Fruit fly (Drosophila melanogaster) whole organism, embryonic: Measurements from ENCODE around the gene P58IPK.

Experiments
- B-H1 ChIP-seq: fragments of 200-800 bp; sonication (Bioruptor generic); IDR thresholded peaks from 3 replicates; pipeline ENCODE4 v1.3.6; 2022; ENCODE audit warnings: missing biosample characterization, missing genetic modification characterization
- CG10267 ChIP-seq: fragments of 200-800 bp; sonication (Bioruptor generic); optimal IDR thresholded peaks from 2 replicates; lab custom pipeline; 2018; ENCODE audit warnings: missing biosample characterization, mild to moderate bottlenecking, missing genetic modification characterization, moderate library complexity
- CG10366 ChIP-seq: fragments of 200-800 bp; sonication (Bioruptor generic); IDR thresholded peaks from 2 replicates; pipeline ENCODE4 v1.3.6; 2022; ENCODE audit warnings: missing biosample characterization, missing genetic modification characterization
- CG11247 ChIP-seq: fragments of 200-800 bp; sonication (Bioruptor generic); IDR thresholded peaks from 2 replicates; pipeline ENCODE4 v1.3.6; 2022; ENCODE audit warnings: missing biosample characterization, missing genetic modification characterization
- CG13287 ChIP-seq: fragments of 200-800 bp; sonication (Bioruptor generic); IDR thresholded peaks from 2 replicates; pipeline ENCODE4 v1.3.6; 2022; ENCODE audit warnings: missing biosample characterization, missing genetic modification characterization; ENCODE audit not compliant: partially characterized antibody
- CG14441 ChIP-seq: fragments of 200-800 bp; sonication (Bioruptor generic); IDR thresholded peaks from 2 replicates; pipeline ENCODE4 v1.3.6; 2022; ENCODE audit warnings: missing biosample characterization, missing genetic modification characterization
- CG15601 ChIP-seq: fragments of 200-800 bp; sonication (Bioruptor generic); optimal IDR thresholded peaks from 3 replicates; lab custom pipeline; 2019; ENCODE audit warnings: missing biosample characterization, mild to moderate bottlenecking, missing genetic modification characterization, moderate library complexity
- CG2120 ChIP-seq: fragments of 200-800 bp; sonication (Bioruptor generic); optimal IDR thresholded peaks from 3 replicates; lab custom pipeline; 2016; ENCODE audit warnings: missing biosample characterization, missing genetic modification characterization
- CG2712 ChIP-seq: fragments of 200-800 bp; optimal IDR thresholded peaks from 3 replicates; lab custom pipeline; 2019; ENCODE audit warnings: missing biosample characterization, mild to moderate bottlenecking, missing genetic modification characterization, moderate library complexity
- CG3281 ChIP-seq: fragments of 200-800 bp; sonication (Bioruptor generic); optimal IDR thresholded peaks from 3 replicates; lab custom pipeline; 2017; ENCODE audit warnings: missing biosample characterization, mild to moderate bottlenecking, missing genetic modification characterization
- CG4328 ChIP-seq: fragments of 200-800 bp; sonication (Bioruptor generic); optimal IDR thresholded peaks from 3 replicates; lab custom pipeline; 2017; ENCODE audit warnings: missing biosample characterization, missing genetic modification reagents, missing genetic modification characterization
- CG4360 ChIP-seq: fragments of 200-800 bp; sonication (Bioruptor generic); IDR thresholded peaks from 2 replicates; pipeline ENCODE4 v1.3.6; 2022; ENCODE audit warnings: missing biosample characterization, missing genetic modification characterization
- CG4424 ChIP-seq: fragments of 200-800 bp; sonication (Bioruptor generic); optimal IDR thresholded peaks from 3 replicates; lab custom pipeline; 2016; ENCODE audit warnings: missing biosample characterization, missing genetic modification characterization
- CG6254 ChIP-seq: fragments of 200-800 bp; sonication (Bioruptor generic); optimal IDR thresholded peaks from 3 replicates; lab custom pipeline; 2017; ENCODE audit warnings: mild to moderate bottlenecking, missing biosample characterization, missing genetic modification reagents, missing genetic modification characterization
- CG6272 ChIP-seq: fragments of 200-800 bp; sonication (Bioruptor generic); IDR thresholded peaks from 2 replicates; pipeline ENCODE4 v1.3.6; 2022; ENCODE audit warnings: missing biosample characterization, missing genetic modification characterization
- CG8089 ChIP-seq: fragments of 200-800 bp; sonication (Bioruptor generic); optimal IDR thresholded peaks from 3 replicates; lab custom pipeline; 2016; ENCODE audit warnings: missing biosample characterization, missing genetic modification characterization
- CG9215 ChIP-seq: fragments of 200-800 bp; sonication (Bioruptor generic); IDR thresholded peaks from 2 replicates; pipeline ENCODE4 v1.3.6; 2022; ENCODE audit warnings: missing biosample characterization, missing genetic modification characterization
- CG9876 ChIP-seq: fragments of 200-800 bp; sonication (Bioruptor generic); optimal IDR thresholded peaks from 2 replicates; lab custom pipeline; 2016; ENCODE audit warnings: missing biosample characterization, missing genetic modification characterization
- Chrac-16 ChIP-seq: fragments of 200-800 bp; sonication (Bioruptor generic); optimal IDR thresholded peaks from 3 replicates; lab custom pipeline; 2016; ENCODE audit warnings: missing biosample characterization, missing genetic modification characterization
- CrebB ChIP-seq: fragments of 200-800 bp; sonication (Bioruptor generic); optimal IDR thresholded peaks from 3 replicates; lab custom pipeline; 2018; ENCODE audit warnings: missing biosample characterization, mild to moderate bottlenecking, missing genetic modification characterization
- Doc3 ChIP-seq: fragments of 200-800 bp; sonication (Bioruptor generic); IDR thresholded peaks from 3 replicates; pipeline ENCODE4 v1.3.6; 2022; ENCODE audit warnings: missing biosample characterization, missing genetic modification characterization; ENCODE audit not compliant: partially characterized antibody
- Elba2 ChIP-seq: fragments of 200-800 bp; sonication (Bioruptor generic); optimal IDR thresholded peaks from 3 replicates; lab custom pipeline; 2016; ENCODE audit warnings: missing biosample characterization, missing genetic modification characterization
- Gsc ChIP-seq: fragments of 200-800 bp; sonication (Bioruptor generic); IDR thresholded peaks from 2 replicates; pipeline ENCODE4 v1.3.6; 2022; ENCODE audit warnings: missing biosample characterization, missing genetic modification characterization
- Gug ChIP-seq: fragments of 200-800 bp; sonication (Bioruptor generic); IDR thresholded peaks from 4 replicates; pipeline ENCODE4 v1.3.6; 2022; ENCODE audit warnings: missing biosample characterization, missing genetic modification characterization
- HLH54F ChIP-seq: fragments of 200-800 bp; sonication (Bioruptor generic); optimal IDR thresholded peaks from 3 replicates; lab custom pipeline; 2016; ENCODE audit warnings: missing biosample characterization, missing genetic modification characterization
- Hsf ChIP-seq: fragments of 200-800 bp; sonication (Bioruptor generic); optimal IDR thresholded peaks from 3 replicates; lab custom pipeline; 2016; ENCODE audit warnings: missing biosample characterization, missing genetic modification characterization
- NfI ChIP-seq: fragments of 200-800 bp; sonication (Bioruptor generic); optimal IDR thresholded peaks from 3 replicates; lab custom pipeline; 2018; ENCODE audit warnings: missing biosample characterization, mild to moderate bottlenecking, missing genetic modification characterization, moderate library complexity
- Opbp ChIP-seq: fragments of 200-800 bp; sonication (Bioruptor generic); IDR thresholded peaks from 3 replicates; pipeline ENCODE4 v1.3.6; 2022; ENCODE audit warnings: missing biosample characterization, missing genetic modification characterization; ENCODE audit not compliant: partially characterized antibody
- Vsx1 ChIP-seq: fragments of 200-800 bp; sonication (Bioruptor generic); optimal IDR thresholded peaks from 2 replicates; lab custom pipeline; 2017; ENCODE audit warnings: missing biosample characterization, mild to moderate bottlenecking, missing genetic modification characterization, missing genetic modification reagents
- Xrp1 ChIP-seq: fragments of 200-800 bp; sonication (Bioruptor generic); IDR thresholded peaks from 2 replicates; pipeline ENCODE4 v1.3.6; 2022; ENCODE audit warnings: missing biosample characterization, missing genetic modification characterization
- az2 ChIP-seq: fragments of 200-800 bp; sonication (Bioruptor generic); optimal IDR thresholded peaks from 3 replicates; lab custom pipeline; 2016; ENCODE audit warnings: missing biosample characterization, missing genetic modification characterization
- bab2 ChIP-seq: fragments of 200-800 bp; sonication (Bioruptor generic); optimal IDR thresholded peaks from 2 replicates; lab custom pipeline; 2016; ENCODE audit warnings: missing biosample characterization, missing genetic modification characterization
- bigmax ChIP-seq: fragments of 200-800 bp; sonication (Bioruptor generic); optimal IDR thresholded peaks from 2 replicates; lab custom pipeline; 2018; ENCODE audit warnings: missing biosample characterization, mild to moderate bottlenecking, missing genetic modification characterization
- chinmo ChIP-seq: fragments of 200-800 bp; sonication (Bioruptor generic); IDR thresholded peaks from 4 replicates; pipeline ENCODE4 v1.3.6; 2022; ENCODE audit warnings: missing biosample characterization, missing genetic modification characterization; ENCODE audit not compliant: partially characterized antibody
- crol ChIP-seq: fragments of 200-800 bp; sonication (Bioruptor generic); IDR thresholded peaks from 2 replicates; pipeline ENCODE4 v1.3.6; 2022; ENCODE audit warnings: missing biosample characterization, missing genetic modification characterization
- fd64A ChIP-seq: fragments of 200-800 bp; sonication (Bioruptor generic); optimal IDR thresholded peaks from 3 replicates; lab custom pipeline; 2018; ENCODE audit warnings: missing biosample characterization, mild to moderate bottlenecking, missing genetic modification characterization
- grau ChIP-seq: fragments of 200-800 bp; optimal IDR thresholded peaks from 3 replicates; lab custom pipeline; 2019; ENCODE audit warnings: missing biosample characterization, mild to moderate bottlenecking, missing genetic modification characterization, moderate library complexity
- gsb ChIP-seq: fragments of 200-800 bp; sonication (Bioruptor generic); IDR thresholded peaks from 2 replicates; pipeline ENCODE4 v1.3.6; 2022; ENCODE audit warnings: missing biosample characterization, missing genetic modification characterization
- jing ChIP-seq: fragments of 200-800 bp; sonication (Bioruptor generic); optimal IDR thresholded peaks from 2 replicates; lab custom pipeline; 2018; ENCODE audit warnings: missing biosample characterization, mild to moderate bottlenecking, missing genetic modification characterization
- nmo ChIP-seq: fragments of 200-800 bp; sonication (Bioruptor generic); optimal IDR thresholded peaks from 2 replicates; lab custom pipeline; 2018; ENCODE audit warnings: missing biosample characterization, mild to moderate bottlenecking, missing genetic modification characterization, moderate library complexity
- peb ChIP-seq: fragments of 200-800 bp; sonication (Bioruptor generic); IDR thresholded peaks from 2 replicates; pipeline ENCODE4 v1.3.6; 2022; ENCODE audit warnings: missing biosample characterization, missing genetic modification characterization
- repo ChIP-seq: fragments of 200-800 bp; sonication (Bioruptor generic); optimal IDR thresholded peaks from 2 replicates; lab custom pipeline; 2016; ENCODE audit warnings: missing biosample characterization, missing genetic modification characterization
- rib ChIP-seq: fragments of 200-800 bp; sonication (Bioruptor generic); IDR thresholded peaks from 2 replicates; pipeline ENCODE4 v1.3.6; 2022; ENCODE audit warnings: missing biosample characterization, missing genetic modification characterization
- row ChIP-seq: fragments of 200-800 bp; sonication (Bioruptor generic); IDR thresholded peaks from 3 replicates; pipeline ENCODE4 v1.3.6; 2022; ENCODE audit warnings: missing biosample characterization, missing genetic modification characterization
- seq ChIP-seq: fragments of 200-800 bp; sonication (Bioruptor generic); IDR thresholded peaks from 2 replicates; pipeline ENCODE4 v1.3.6; 2022; ENCODE audit warnings: missing biosample characterization, missing genetic modification characterization
- sima ChIP-seq: fragments of 200-800 bp; sonication (Bioruptor generic); optimal IDR thresholded peaks from 2 replicates; lab custom pipeline; 2016; ENCODE audit warnings: missing biosample characterization, missing genetic modification characterization
- slou ChIP-seq: fragments of 200-800 bp; sonication (Bioruptor generic); optimal IDR thresholded peaks from 3 replicates; lab custom pipeline; 2016; ENCODE audit warnings: missing biosample characterization, missing genetic modification characterization
- tap ChIP-seq: fragments of 200-800 bp; optimal IDR thresholded peaks from 3 replicates; lab custom pipeline; 2019; ENCODE audit warnings: missing biosample characterization, mild to moderate bottlenecking, missing genetic modification characterization, moderate library complexity
- tin ChIP-seq: fragments of 200-800 bp; sonication (Bioruptor generic); optimal IDR thresholded peaks from 3 replicates; lab custom pipeline; 2016; ENCODE audit warnings: missing biosample characterization, missing genetic modification characterization
- tio ChIP-seq: fragments of 200-800 bp; sonication (Bioruptor generic); optimal IDR thresholded peaks from 2 replicates; lab custom pipeline; 2017; ENCODE audit warnings: missing biosample characterization, missing genetic modification characterization, inconsistent platforms
- wor ChIP-seq: fragments of 200-800 bp; sonication (Bioruptor generic); IDR thresholded peaks from 2 replicates; pipeline ENCODE4 v1.3.6; 2022; ENCODE audit warnings: missing biosample characterization, missing genetic modification characterization
- zfh1 ChIP-seq: fragments of 200-800 bp; sonication (Bioruptor generic); IDR thresholded peaks from 3 replicates; pipeline ENCODE4 v1.3.6; 2022; ENCODE audit warnings: missing biosample characterization, missing genetic modification characterization

The P58IPK gene

dm6 chr3R:9598099-9598498, 11.4 kb downstream of the P58IPK start:
- no peak for TF ChIP-seq crol (GFP tag; lab: Robert Waterston, UW)
- TF ChIP-seq Doc3, result no peak
- peak; percentile 12 for TF ChIP-seq CG8089 (GFP tag; lab: Kevin White, UChicago)
- no peak for TF ChIP-seq CG9215 (GFP tag; lab: Robert Waterston, UW)
- no peak for TF ChIP-seq chinmo (GFP tag; lab: Robert Waterston, UW)
- TF ChIP-seq fd64A, result peak; percentile 58
- peak; percentile 75 for TF ChIP-seq zfh1
- TF ChIP-seq seq (GFP tag; lab: Robert Waterston, UW), result 0 out of 2 replicates have a peak, but pooled peaks have one; percentile 21
- peak; percentile 59 for TF ChIP-seq az2 (GFP tag; lab: Kevin White, UChicago)
- TF ChIP-seq bab2 (GFP tag; lab: Kevin White, UChicago), result no peak
- peak; percentile 31 for TF ChIP-seq CG3281
- TF ChIP-seq CrebB (tag; lab: Kevin White, UChicago), result no peak
- TF ChIP-seq tin (GFP tag; lab: Kevin White, UChicago), result peak; percentile 64
- peak; percentile 45 for TF ChIP-seq CG10267 (tag; lab: Kevin White, UChicago)
- TF ChIP-seq HLH54F (GFP tag; lab: Kevin White, UChicago), result no peak
- 0 out of 4 replicates have a peak, but pooled peaks have one; percentile 31 for TF ChIP-seq Gug (GFP tag; lab: Robert Waterston, UW)
- no peak for TF ChIP-seq rib (GFP tag; lab: Robert Waterston, UW)
- 0 out of 2 replicates have a peak, but pooled peaks have one; percentile 23 for TF ChIP-seq wor (GFP tag; lab: Robert Waterston, UW)
- TF ChIP-seq Elba2 (GFP tag; lab: Kevin White, UChicago), result no peak
- no peak for TF ChIP-seq CG2120
- no peak for TF ChIP-seq slou (GFP tag; lab: Kevin White, UChicago)
- no peak for TF ChIP-seq gsb (GFP tag; lab: Robert Waterston, UW)
- no peak for TF ChIP-seq CG9876 (GFP tag; lab: Kevin White, UChicago)
- TF ChIP-seq nmo (GFP tag; lab: Kevin White, UChicago), result no peak
- TF ChIP-seq CG6272 (GFP tag; lab: Robert Waterston, UW), result no peak
- peak; percentile 50 for TF ChIP-seq CG6254 (GFP tag; lab: Kevin White, UChicago)
- no peak for TF ChIP-seq sima (GFP tag; lab: Kevin White, UChicago)
- peak; percentile 55 for TF ChIP-seq CG4424 (GFP tag; lab: Kevin White, UChicago)
- no peak for TF ChIP-seq CG4328
- TF ChIP-seq Gsc (GFP tag; lab: Robert Waterston, UW), result no peak
- peak; percentile 78 for TF ChIP-seq CG2712 (tag; lab: Kevin White, UChicago)
- TF ChIP-seq CG15601, result peak; percentile 19
- TF ChIP-seq Xrp1, result peak; percentile 36; the same call in 1 of the 2 replicates
- TF ChIP-seq tap (tag; lab: Kevin White, UChicago), result peak; percentile 38
- no peak for TF ChIP-seq CG13287 (GFP tag; lab: Robert Waterston, UW)
- TF ChIP-seq Hsf (GFP tag; lab: Kevin White, UChicago), result peak; percentile 36
- no peak for TF ChIP-seq CG11247 (GFP tag; lab: Robert Waterston, UW)
- TF ChIP-seq Opbp (GFP tag; lab: Robert Waterston, UW), result no peak
- peak; percentile 30 for TF ChIP-seq NfI (GFP tag; lab: Kevin White, UChicago)
- TF ChIP-seq CG10366 (GFP tag; lab: Robert Waterston, UW), result peak; percentile 38; the same call in 1 of the 2 replicates
- peak; percentile 58; the same call in 2 of the 3 replicates for TF ChIP-seq row (GFP tag; lab: Robert Waterston, UW)
- TF ChIP-seq grau, result peak; percentile 63
- TF ChIP-seq CG4360 (GFP tag; lab: Robert Waterston, UW), result no peak
- TF ChIP-seq CG14441 (GFP tag; lab: Robert Waterston, UW), result peak; percentile 18; the same call in 1 of the 2 replicates
- peak; percentile 29 for TF ChIP-seq tio (GFP tag; lab: Kevin White, UChicago)
- peak; percentile 54 for TF ChIP-seq jing
- TF ChIP-seq Vsx1, result no peak
- no peak for TF ChIP-seq bigmax (GFP tag; lab: Kevin White, UChicago)
- no peak for TF ChIP-seq repo (GFP tag; lab: Kevin White, UChicago)
- peak; percentile 55 for TF ChIP-seq Chrac-16
- TF ChIP-seq B-H1 (GFP tag; lab: Robert Waterston, UW), result no peak
- TF ChIP-seq peb (GFP tag; lab: Robert Waterston, UW), result no peak
